Worm (Caenorhabditis elegans): Measurements from ENCODE around the gene Y39B6A.42.

Gene Y39B6A.42

ce11 chrV:18967479-18968056 is 1.9 kb downstream of the Y39B6A.42 start, which contains the start of gene Y39B6A.43 (continued):
- TF ChIP-seq tbx-2 (tag; optimal IDR thresholded peaks at IDR 0.05) = peak; percentile 95
- TF ChIP-seq unc-130 (tag; optimal IDR thresholded peaks at IDR 0.05) = peak; percentile 86
- peak; percentile 99 for TF ChIP-seq nhr-19 (GFP tag; conservative IDR thresholded peaks at IDR 0.05)
- peak; percentile 97 for TF ChIP-seq nhr-85 (tag)
- TF ChIP-seq skn-1 (tag; optimal IDR thresholded peaks at IDR 0.05) = peak; percentile 82
- TF ChIP-seq nhr-71 (tag; optimal IDR thresholded peaks at IDR 0.05) = peak; percentile 98
- peak; percentile 3 for TF ChIP-seq nhr-76 (tag; optimal IDR thresholded peaks at IDR 0.05)
- TF ChIP-seq isw-1 (GFP tag; IDR thresholded peaks at IDR 0.05) = peak; percentile 95
- TF ChIP-seq lir-3 (tag; optimal IDR thresholded peaks at IDR 0.05; ENCODE audit: poor library complexity) = peak; percentile 85
- peak; percentile 66 for TF ChIP-seq blmp-1 (tag; optimal IDR thresholded peaks at IDR 0.05)
- TF ChIP-seq dpl-1 (GFP tag; optimal IDR thresholded peaks at IDR 0.05) = peak; percentile 98 to 99 (median 98)
- TF ChIP-seq efl-3 (GFP tag; optimal IDR thresholded peaks at IDR 0.05) = peak; percentile 42
- TF ChIP-seq mep-1 (tag; optimal IDR thresholded peaks at IDR 0.05) = peak; percentile 93
- peak; percentile 85 for TF ChIP-seq elt-2 (tag; optimal IDR thresholded peaks at IDR 0.05)
- peak; percentile 97 for TF ChIP-seq lin-14 (GFP tag; optimal IDR thresholded peaks at IDR 0.05)
- TF ChIP-seq ceh-82 (tag; optimal IDR thresholded peaks at IDR 0.05) = peak; percentile 97 to 99 (median 97)
- peak; percentile 97 for TF ChIP-seq nhr-90 (tag; optimal IDR thresholded peaks at IDR 0.05; ENCODE audit: poor library complexity)
- TF ChIP-seq aha-1 (tag; optimal IDR thresholded peaks at IDR 0.05) = peak; percentile 94
- TF ChIP-seq sup-37 (GFP tag; optimal IDR thresholded peaks at IDR 0.05) = peak; percentile 80
- peak; percentile 89 for TF ChIP-seq irx-1 (tag; optimal IDR thresholded peaks at IDR 0.05)
- TF ChIP-seq nhr-20 (tag; optimal IDR thresholded peaks at IDR 0.05) = peak; percentile 95
- peak; percentile 99 for TF ChIP-seq lin-13 (GFP tag; optimal IDR thresholded peaks at IDR 0.05)
- TF ChIP-seq unc-98 (GFP tag; IDR thresholded peaks at IDR 0.05) = peak; percentile 78
- peak; percentile 96 for TF ChIP-seq jun-1 (tag; optimal IDR thresholded peaks at IDR 0.05)
- TF ChIP-seq sptf-1 (tag; optimal IDR thresholded peaks at IDR 0.05) = no peak
- TF ChIP-seq ztf-11 (tag; optimal IDR thresholded peaks at IDR 0.05) = peak in 1 of 2 experiments; percentile 88
- peak; percentile 97 for TF ChIP-seq lin-15B (tag; optimal IDR thresholded peaks at IDR 0.05)
- no peak for TF ChIP-seq ceh-63 (GFP tag; optimal IDR thresholded peaks at IDR 0.05)
- TF ChIP-seq elt-3 (tag; optimal IDR thresholded peaks at IDR 0.05) = peak in 4 of 6 experiments; percentile 58 to 90 (median 70)
- peak; percentile 95 for TF ChIP-seq snu-23 (GFP tag; optimal IDR thresholded peaks at IDR 0.05)
- peak; percentile 58 for TF ChIP-seq zag-1 (tag; optimal IDR thresholded peaks at IDR 0.05)
- peak; percentile 91 for TF ChIP-seq mab-9 (GFP tag; IDR thresholded peaks at IDR 0.05)
- TF ChIP-seq Y116A8C.19 (tag; optimal IDR thresholded peaks at IDR 0.05; ENCODE audit: borderline replicate concordance) = no peak
- peak; percentile 63 for TF ChIP-seq ceh-90 (tag; optimal IDR thresholded peaks at IDR 0.05)
- peak; percentile 98 for TF ChIP-seq nhr-47 (tag; optimal IDR thresholded peaks at IDR 0.05)
- no peak for TF ChIP-seq unc-62 (GFP tag; optimal IDR thresholded peaks at IDR 0.05)
- peak; percentile 96 for TF ChIP-seq swsn-7 (tag; optimal IDR thresholded peaks at IDR 0.05)
- TF ChIP-seq zip-4 (GFP tag; optimal IDR thresholded peaks at IDR 0.05) = peak; percentile 87

ce11 chrV:18960072-18960471 is 9.4 kb downstream of the Y39B6A.42 start, which contains the start of gene ztf-20:
TSS of gene ztf-20 (minus strand) at chrV:18960172.
- TF ChIP-seq elt-3 (tag; optimal IDR thresholded peaks at IDR 0.05) = no peak
- no peak for TF ChIP-seq lin-39 (tag; optimal IDR thresholded peaks at IDR 0.05)
- no peak for TF ChIP-seq C16A3.4 (tag; optimal IDR thresholded peaks at IDR 0.05)
- TF ChIP-seq ceh-8 (GFP tag; optimal IDR thresholded peaks at IDR 0.05) = no peak
- TF ChIP-seq sptf-1 (tag; optimal IDR thresholded peaks at IDR 0.05) = no peak
- no peak for TF ChIP-seq jun-1 (tag; optimal IDR thresholded peaks at IDR 0.05)
- no peak for TF ChIP-seq sox-4 (tag; optimal IDR thresholded peaks at IDR 0.05)
- TF ChIP-seq nhr-77 (tag; optimal IDR thresholded peaks at IDR 0.05) = no peak
- no peak for TF ChIP-seq snu-23 (GFP tag; optimal IDR thresholded peaks at IDR 0.05)
- TF ChIP-seq snpc-4 (tag; optimal IDR thresholded peaks at IDR 0.05) = no peak
- TF ChIP-seq rnt-1 (tag; optimal IDR thresholded peaks at IDR 0.05) = no peak
- TF ChIP-seq ets-5 (GFP tag; IDR thresholded peaks at IDR 0.05) = no peak
- TF ChIP-seq ceh-90 (tag; optimal IDR thresholded peaks at IDR 0.05) = no peak
- no peak for TF ChIP-seq ztf-11 (tag; optimal IDR thresholded peaks at IDR 0.05)

All from whole organism, L1 larva.